Worm (Caenorhabditis elegans): ENCODE measurements around the gene ubxn-3.

DNA sequence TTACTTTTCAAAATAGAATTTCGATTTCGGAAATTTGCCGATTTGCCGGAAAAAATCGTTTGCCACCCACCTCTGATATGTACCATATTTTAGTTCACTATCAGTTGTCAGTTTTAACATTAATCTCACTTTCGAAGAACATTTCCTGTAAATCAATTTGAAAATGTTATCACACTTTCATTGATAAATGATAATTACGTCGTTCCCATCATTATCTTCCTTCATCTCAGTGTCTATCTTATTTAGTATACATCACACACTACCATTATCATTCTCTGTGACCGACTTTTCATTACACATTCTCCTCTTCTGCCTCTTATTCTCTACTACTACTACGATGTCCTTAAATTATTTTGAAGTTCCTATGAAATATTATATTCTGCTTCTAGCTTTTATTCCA is 34.0 kb downstream of the ubxn-3 start, which contains the start of gene T01D1.8:
- TF ChIP-seq snpc-4 (GFP tag; optimal IDR thresholded peaks at IDR 0.05) (no peak), snpc-4 (tag; optimal IDR thresholded peaks at IDR 0.05) (no peak), F10E7.11 (tag; optimal IDR thresholded peaks at IDR 0.05) (no peak), tlf-1 (GFP tag; optimal IDR thresholded peaks at IDR 0.05) (no peak), sea-2 (GFP tag; IDR thresholded peaks at IDR 0.05) (no peak), let-526 (GFP tag; IDR thresholded peaks at IDR 0.05) (no peak), zim-3 (tag; optimal IDR thresholded peaks at IDR 0.05) (no peak), egl-18 (GFP tag; IDR thresholded peaks at IDR 0.05) (no peak), nfyb-1 (GFP tag; IDR thresholded peaks at IDR 0.05) (no peak), lsl-1 (GFP tag; optimal IDR thresholded peaks at IDR 0.05) (no peak), nfya-1 (tag; optimal IDR thresholded peaks at IDR 0.05; ENCODE audit: borderline replicate concordance, insufficient read depth) (no peak), gei-17 (GFP tag; optimal IDR thresholded peaks at IDR 0.05) (no peak), Y79H2A.3 (GFP tag; conservative IDR thresholded peaks at IDR 0.05) (no peak), F57A8.1 (GFP tag; optimal IDR thresholded peaks at IDR 0.05) (no peak)

All from whole organism, young adult.